Fruit fly (Drosophila melanogaster) whole organism, pupa: ENCODE measurements around the gene sing.

ENCODE experiments used
- CG10348 ChIP-seq: fragments of 200-800 bp; sonication (Bioruptor generic); IDR thresholded peaks from 2 replicates; pipeline ENCODE4 v1.3.6; 2022; ENCODE audit warnings: missing biosample characterization, missing genetic modification characterization
- CG4496 ChIP-seq: fragments of 200-800 bp; sonication (Bioruptor generic); IDR thresholded peaks from 3 replicates; pipeline ENCODE4 v1.3.6; 2022; ENCODE audit warnings: missing biosample characterization, missing genetic modification characterization
- CG8159 ChIP-seq: fragments of 200-800 bp; sonication (Bioruptor generic); optimal IDR thresholded peaks from 3 replicates; lab custom pipeline; 2018; ENCODE audit warnings: missing biosample characterization, mild to moderate bottlenecking, missing genetic modification characterization, moderate library complexity
- EcR ChIP-seq: fragments of 200-800 bp; sonication (Bioruptor generic); optimal IDR thresholded peaks from 3 replicates; lab custom pipeline; 2019; ENCODE audit warnings: missing biosample characterization, missing genetic modification characterization, mild to moderate bottlenecking, moderate library complexity, missing genetic modification reagents
- Pif1A ChIP-seq: fragments of 200-800 bp; sonication (Bioruptor generic); optimal IDR thresholded peaks from 3 replicates; lab custom pipeline; 2016; ENCODE audit warnings: missing biosample characterization, missing genetic modification characterization
- Pif1B ChIP-seq: fragments of 200-800 bp; sonication (Bioruptor generic); optimal IDR thresholded peaks from 3 replicates; lab custom pipeline; 2016; ENCODE audit warnings: missing biosample characterization, missing genetic modification characterization
- rn ChIP-seq: fragments of 200-800 bp; sonication (Bioruptor generic); IDR thresholded peaks from 2 replicates; pipeline ENCODE4 v1.3.6; 2022; ENCODE audit warnings: missing biosample characterization, missing genetic modification characterization

DNA sequence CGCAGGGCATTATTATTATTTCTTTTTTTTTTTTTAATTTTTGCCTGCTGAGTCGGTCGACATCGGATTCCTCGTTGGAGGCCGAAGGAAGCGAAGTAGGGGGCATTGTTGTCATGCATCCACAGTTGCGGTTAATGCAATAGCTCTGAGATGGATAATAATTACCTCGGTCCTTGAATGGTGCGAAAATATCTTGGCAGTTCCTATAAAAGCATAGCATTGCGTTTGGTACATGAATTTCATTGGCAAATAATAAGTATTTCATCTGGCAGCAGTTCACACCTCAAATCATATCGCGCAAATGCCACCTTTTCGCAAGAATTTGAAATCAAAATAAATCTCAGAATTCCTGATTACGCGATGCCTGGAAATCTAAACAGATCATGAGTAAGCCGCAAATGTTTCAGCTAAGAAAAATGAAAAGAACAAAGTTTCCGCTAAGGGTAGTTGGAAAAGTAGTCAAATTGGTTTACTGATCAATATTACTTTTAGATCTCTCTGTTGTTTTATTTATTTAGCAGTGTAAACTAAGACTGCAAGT lies 31.9 kb upstream of the sing start:
- TF ChIP-seq CG10348 (GFP tag; lab: Robert Waterston, UW) (no peak), CG8159 (peak; percentile 36), Pif1A (no peak), CG4496 (GFP tag; lab: Robert Waterston, UW) (no peak), EcR (GFP tag; lab: Kevin White, UChicago) (no peak), rn (GFP tag; lab: Robert Waterston, UW) (no peak), Pif1B (GFP tag; lab: Kevin White, UChicago) (no peak)
